Worm (Caenorhabditis elegans) whole organism, early embryonic: ENCODE data around the gene nhr-255.

Experiments used
- ama-1 ChIP-seq: fragments of 150-350 bp; optimal IDR thresholded peaks from 2 replicates; lab custom pipeline; 2014
- ceh-13 ChIP-seq: fragments of 200-800 bp; sonication (Bioruptor generic); optimal IDR thresholded peaks from 2 replicates; lab custom pipeline; 2018; ENCODE audit warnings: mild to moderate bottlenecking, missing genetic modification characterization, missing compliant biosample characterization
- ceh-36 ChIP-seq: sonication (generic microtip); optimal IDR thresholded peaks from 2 replicates; lab custom pipeline; 2016; ENCODE audit warnings: missing genetic modification characterization, inconsistent platforms, missing compliant biosample characterization
- ets-7 ChIP-seq: sonication (generic microtip); optimal IDR thresholded peaks from 2 replicates; lab custom pipeline; 2016; ENCODE audit warnings: missing genotype, missing genetic modification characterization, missing compliant biosample characterization
- flt-1 ChIP-seq: fragments of 200-800 bp; sonication (Bioruptor generic); IDR thresholded peaks from 2 replicates; pipeline ENCODE4 v1.3.6; 2022; ENCODE audit warnings: missing genetic modification characterization, missing compliant biosample characterization
- hmbx-1 ChIP-seq: sonication (generic microtip); optimal IDR thresholded peaks from 2 replicates; lab custom pipeline; 2016; ENCODE audit warnings: mild to moderate bottlenecking, missing genetic modification characterization, missing compliant biosample characterization
- hmg-4 ChIP-seq: fragments of 200-800 bp; sonication (Bioruptor generic); optimal IDR thresholded peaks from 2 replicates; lab custom pipeline; 2018; ENCODE audit warnings: mild to moderate bottlenecking, missing genetic modification characterization, missing compliant biosample characterization
- pes-1 ChIP-seq: fragments of 200-800 bp; sonication (Bioruptor generic); IDR thresholded peaks from 2 replicates; pipeline ENCODE4 v1.3.6; 2022; ENCODE audit warnings: missing genetic modification reagents, missing genetic modification characterization, missing compliant biosample characterization
- scrt-1 ChIP-seq: fragments of 200-800 bp; sonication (Bioruptor generic); IDR thresholded peaks from 2 replicates; pipeline ENCODE4 v1.3.6; 2022; ENCODE audit warnings: missing genetic modification characterization, missing compliant biosample characterization
- sea-1 ChIP-seq: fragments of 200-800 bp; sonication (Bioruptor generic); conservative IDR thresholded peaks from 2 replicates; pipeline ENCODE4 v1.3.6; 2022; ENCODE audit warnings: missing genetic modification characterization, missing compliant biosample characterization
- tbx-11 ChIP-seq: fragments of 200-800 bp; sonication (Bioruptor generic); IDR thresholded peaks from 2 replicates; pipeline ENCODE4 v1.3.6; 2022; ENCODE audit warnings: missing genetic modification characterization, missing compliant biosample characterization
- tbx-37 ChIP-seq: fragments of 200-800 bp; sonication (Bioruptor generic); conservative IDR thresholded peaks from 2 replicates; pipeline ENCODE4 v1.3.6; 2022; ENCODE audit warnings: missing genetic modification reagents, missing genetic modification characterization, missing compliant biosample characterization
- tra-4 ChIP-seq: sonication (generic microtip); optimal IDR thresholded peaks from 2 replicates; lab custom pipeline; 2017; ENCODE audit warnings: missing genetic modification characterization, missing compliant biosample characterization

DNA sequence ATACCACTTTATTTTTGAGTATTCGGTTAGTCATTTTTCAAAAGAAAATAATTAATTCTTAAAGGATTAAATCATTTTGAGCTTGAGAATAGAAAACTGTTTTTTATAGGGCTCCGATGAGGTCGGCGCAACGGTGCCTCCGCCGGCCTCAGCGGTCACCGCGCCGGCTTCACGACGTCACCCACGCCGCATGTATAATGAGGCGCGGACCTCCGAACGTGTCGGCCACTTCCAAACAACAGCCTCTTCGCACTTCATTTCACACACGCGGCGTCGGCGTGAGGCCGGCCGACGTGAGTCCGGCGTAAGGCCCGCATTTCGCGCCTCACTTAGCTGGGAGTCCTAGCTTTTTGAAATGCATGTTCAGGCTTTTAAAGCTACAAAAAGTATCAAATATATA lies 24.5 kb downstream of the nhr-255 start:
- no peak for TF ChIP-seq ama-1 (lab: Kevin White, UChicago)
- TF ChIP-seq ceh-36 (tag; lab: Kevin White, UChicago): no peak
- no peak for TF ChIP-seq sea-1
- TF ChIP-seq scrt-1 (GFP tag; lab: Robert Waterston, UW): no peak
- TF ChIP-seq flt-1 (GFP tag; lab: Robert Waterston, UW): no peak
- TF ChIP-seq tbx-37: no peak
- no peak for TF ChIP-seq pes-1 (GFP tag; lab: Robert Waterston, UW)
- no peak for TF ChIP-seq ceh-13 (GFP tag; lab: Kevin White, UChicago)
- no peak for TF ChIP-seq hmg-4
- no peak for TF ChIP-seq ets-7 (tag; lab: Kevin White, UChicago)
- TF ChIP-seq tra-4 (tag; lab: Kevin White, UChicago): no peak
- TF ChIP-seq tbx-11 (GFP tag; lab: Robert Waterston, UW): no peak
- TF ChIP-seq hmbx-1 (tag; lab: Kevin White, UChicago): no peak
